Worm (Caenorhabditis elegans) whole organism, L4 larva: ENCODE data around the gene cyn-12.

Experiments
- F44E2.7 ChIP-seq: fragments of 200-800 bp; sonication (Bioruptor generic); IDR thresholded peaks from 2 replicates; pipeline ENCODE4 v2.1.2; 2022; ENCODE audit warnings: missing genetic modification characterization, missing compliant biosample characterization
- Y105C5A.15 ChIP-seq: fragments of 200-800 bp; sonication (Bioruptor generic); IDR thresholded peaks from 2 replicates; pipeline ENCODE4 v1.3.6; 2022; ENCODE audit warnings: missing genetic modification characterization, missing compliant biosample characterization
- dmd-8 ChIP-seq: fragments of 200-800 bp; sonication (Bioruptor generic); IDR thresholded peaks from 2 replicates; pipeline ENCODE4 v1.3.6; 2022; ENCODE audit warnings: missing genetic modification characterization, missing compliant biosample characterization
- spr-1 ChIP-seq: sonication (generic microtip); optimal IDR thresholded peaks from 2 replicates; lab custom pipeline; 2016; ENCODE audit warnings: mild to moderate bottlenecking, missing genetic modification characterization, missing compliant biosample characterization

The cyn-12 gene

ce11 chrIV:7083382-7083784 is 49.6 kb downstream of the cyn-12 start, which contains the start of gene Y43B11AR.3 (continued):
- TF ChIP-seq dmd-8: peak; percentile 74; the same call in 1 of the 2 replicates
- TF ChIP-seq F44E2.7 (GFP tag; lab: Robert Waterston, UW): 0 out of 2 replicates have a peak, but pooled peaks have one; percentile 61
- peak; percentile 64; the same call in 1 of the 2 replicates for TF ChIP-seq Y105C5A.15 (GFP tag; lab: Robert Waterston, UW)
- peak; percentile 32 for TF ChIP-seq spr-1 (tag; lab: Kevin White, UChicago)
